Fruit fly (Drosophila melanogaster): ENCODE results near the gene ATPsynD.

dm6 chr3R:19052475-19052874 lies 42.3 kb upstream of the ATPsynD start:
- no peak for TF ChIP-seq ovo (GFP tag; optimal IDR thresholded peaks at IDR 0.05)
- TF ChIP-seq Hr96 (GFP tag; optimal IDR thresholded peaks at IDR 0.05): no peak
- TF ChIP-seq Crg-1 (GFP tag; optimal IDR thresholded peaks at IDR 0.05): no peak
- TF ChIP-seq CG7045 (GFP tag; optimal IDR thresholded peaks at IDR 0.05): no peak
- TF ChIP-seq cnc (optimal IDR thresholded peaks at IDR 0.05): no peak
- TF ChIP-seq bab1 (GFP tag; optimal IDR thresholded peaks at IDR 0.05): no peak
- TF ChIP-seq CG5204 (GFP tag; optimal IDR thresholded peaks at IDR 0.05): no peak
- no peak for TF ChIP-seq toe (GFP tag; optimal IDR thresholded peaks at IDR 0.05)
- TF ChIP-seq Clk (GFP tag; optimal IDR thresholded peaks at IDR 0.05): no peak
- TF ChIP-seq cic (GFP tag; optimal IDR thresholded peaks at IDR 0.05): no peak
- TF ChIP-seq pad (GFP tag; optimal IDR thresholded peaks at IDR 0.05): no peak
- no peak for TF ChIP-seq tj (GFP tag; optimal IDR thresholded peaks at IDR 0.05)
- no peak for TF ChIP-seq CG12768 (GFP tag; optimal IDR thresholded peaks at IDR 0.05)
